Worm (Caenorhabditis elegans) whole organism, L3 larva: ENCODE data around the gene rps-21.

Experiments
- R02D3.7 ChIP-seq: fragments of 150-350 bp; optimal IDR thresholded peaks from 2 replicates; lab custom pipeline; 2014; ENCODE audit warnings: missing biosample characterization, missing genetic modification characterization
- aly-2 ChIP-seq: fragments of 150-350 bp; optimal IDR thresholded peaks from 2 replicates; lab custom pipeline; 2014; ENCODE audit warnings: missing biosample characterization, missing genetic modification characterization
- ama-1 ChIP-seq: fragments of 150-350 bp; optimal IDR thresholded peaks from 2 replicates; lab custom pipeline; 2018
- ceh-16 ChIP-seq: sonication (generic microtip); optimal IDR thresholded peaks from 2 replicates; lab custom pipeline; 2017; ENCODE audit warnings: missing biosample characterization, missing genetic modification characterization
- ceh-82 ChIP-seq: fragments of 150-350 bp; optimal IDR thresholded peaks from 2 replicates; lab custom pipeline; 2014; ENCODE audit warnings: missing biosample characterization, missing genetic modification characterization
- ceh-9 ChIP-seq: sonication (generic microtip); optimal IDR thresholded peaks from 2 replicates; lab custom pipeline; 2018; ENCODE audit warnings: missing biosample characterization, missing genetic modification characterization
- daf-12 ChIP-seq: fragments of 150-350 bp; optimal IDR thresholded peaks from 2 replicates; lab custom pipeline; 2014; ENCODE audit warnings: missing biosample characterization, missing genetic modification reagents, missing genetic modification characterization
- egl-27 ChIP-seq: sonication (generic microtip); optimal IDR thresholded peaks from 4 replicates; lab custom pipeline; 2017; ENCODE audit warnings: missing biosample characterization, missing genetic modification reagents, missing genetic modification characterization
- egl-5 ChIP-seq: fragments of 150-350 bp; optimal IDR thresholded peaks from 2 replicates; lab custom pipeline; 2017; ENCODE audit warnings: missing biosample characterization, missing genetic modification reagents, missing genetic modification characterization, inconsistent platforms
- elt-1 ChIP-seq: fragments of 150-350 bp; optimal IDR thresholded peaks from 2 replicates; lab custom pipeline; 2014; ENCODE audit warnings: missing biosample characterization, missing genetic modification characterization
- elt-2 ChIP-seq: sonication (generic microtip); optimal IDR thresholded peaks from 2 replicates; lab custom pipeline; 2016; ENCODE audit warnings: missing genetic modification reagents, mild to moderate bottlenecking, missing genetic modification characterization, missing compliant biosample characterization
- elt-3 ChIP-seq, 3 experiments: fragments of 150-350 bp in 1 of 3; sonication (generic microtip) in 2 of 3; optimal IDR thresholded peaks; 2 replicates in 2 of 3; 4 replicates in 1 of 3; lab custom pipeline; 2014 to 2017; ENCODE audit warnings: missing biosample characterization in 3 of 3, missing genetic modification characterization in 3 of 3
- fkh-2 ChIP-seq: fragments of 150-350 bp; optimal IDR thresholded peaks from 2 replicates; lab custom pipeline; 2014; ENCODE audit warnings: missing biosample characterization, missing genetic modification reagents, missing genetic modification characterization
- hmg-11 ChIP-seq: sonication (generic microtip); optimal IDR thresholded peaks from 2 replicates; lab custom pipeline; 2016; ENCODE audit warnings: missing genetic modification characterization, missing compliant biosample characterization
- lin-15B ChIP-seq: fragments of 150-350 bp; optimal IDR thresholded peaks from 2 replicates; lab custom pipeline; 2014; ENCODE audit warnings: missing biosample characterization, missing genetic modification characterization
- lin-39 ChIP-seq: fragments of 150-350 bp; optimal IDR thresholded peaks from 2 replicates; lab custom pipeline; 2018; ENCODE audit warnings: missing biosample characterization, missing genetic modification reagents, missing genetic modification characterization
- mml-1 ChIP-seq: fragments of 150-350 bp; sonication (generic microtip); optimal IDR thresholded peaks from 3 replicates; lab custom pipeline; 2014; ENCODE audit warnings: missing biosample characterization, missing genetic modification characterization
- nfya-1 ChIP-seq: sonication (generic microtip); optimal IDR thresholded peaks from 2 replicates; lab custom pipeline; 2017; ENCODE audit warnings: missing genetic modification characterization, mild to moderate bottlenecking, missing compliant biosample characterization, antibody characterized with exemption, moderate library complexity; ENCODE audit not compliant: insufficient read depth
- nhr-11 ChIP-seq: fragments of 150-350 bp; optimal IDR thresholded peaks from 2 replicates; lab custom pipeline; 2014; ENCODE audit warnings: missing biosample characterization, missing genetic modification characterization
- nhr-12 ChIP-seq: fragments of 150-350 bp; optimal IDR thresholded peaks from 2 replicates; lab custom pipeline; 2014; ENCODE audit warnings: missing biosample characterization, missing genetic modification characterization
- nhr-23 ChIP-seq: fragments of 150-350 bp; optimal IDR thresholded peaks from 2 replicates; lab custom pipeline; 2014; ENCODE audit warnings: missing biosample characterization, missing genetic modification reagents, missing genetic modification characterization
- nhr-237 ChIP-seq: fragments of 150-350 bp; optimal IDR thresholded peaks from 2 replicates; lab custom pipeline; 2014; ENCODE audit warnings: missing biosample characterization, missing genetic modification characterization
- nhr-43 ChIP-seq: sonication (generic microtip); optimal IDR thresholded peaks from 2 replicates; lab custom pipeline; 2016; ENCODE audit warnings: mild to moderate bottlenecking, missing genetic modification characterization, missing compliant biosample characterization; ENCODE audit not compliant: poor library complexity, severe bottlenecking
- nhr-67 ChIP-seq: fragments of 150-350 bp; optimal IDR thresholded peaks from 2 replicates; lab custom pipeline; 2014; ENCODE audit warnings: missing biosample characterization, missing genetic modification characterization
- nhr-76 ChIP-seq: fragments of 150-350 bp; sonication (generic microtip); optimal IDR thresholded peaks from 5 replicates; lab custom pipeline; 2014; ENCODE audit warnings: missing biosample characterization, missing genetic modification characterization
- pqm-1 ChIP-seq: fragments of 150-350 bp; optimal IDR thresholded peaks from 2 replicates; lab custom pipeline; 2017; ENCODE audit warnings: missing biosample characterization, missing genetic modification characterization, inconsistent platforms
- sea-2 ChIP-seq: fragments of 150-350 bp; sonication (generic microtip); optimal IDR thresholded peaks from 4 replicates; lab custom pipeline; 2014; ENCODE audit warnings: missing biosample characterization, missing genetic modification reagents, missing genetic modification characterization
- skn-1 ChIP-seq: fragments of 150-350 bp; optimal IDR thresholded peaks from 2 replicates; lab custom pipeline; 2014; ENCODE audit warnings: missing biosample characterization, missing genetic modification characterization
- snpc-4 ChIP-seq: fragments of 150-350 bp; optimal IDR thresholded peaks from 2 replicates; lab custom pipeline; 2014; ENCODE audit warnings: missing biosample characterization, missing genetic modification characterization
- tbx-2 ChIP-seq: sonication (generic microtip); optimal IDR thresholded peaks from 2 replicates; lab custom pipeline; 2016; ENCODE audit warnings: mild to moderate bottlenecking, missing genetic modification characterization, missing compliant biosample characterization
- unc-62 ChIP-seq: fragments of 150-350 bp; sonication (generic microtip); optimal IDR thresholded peaks from 4 replicates; lab custom pipeline; 2014; ENCODE audit warnings: missing biosample characterization, missing genetic modification reagents, missing genetic modification characterization
- zag-1 ChIP-seq: fragments of 150-350 bp; optimal IDR thresholded peaks from 2 replicates; lab custom pipeline; 2014; ENCODE audit warnings: missing biosample characterization, missing genetic modification characterization
- ztf-11 ChIP-seq: fragments of 150-350 bp; optimal IDR thresholded peaks from 2 replicates; lab custom pipeline; 2014; ENCODE audit warnings: missing biosample characterization, missing genetic modification characterization
- ztf-4 ChIP-seq: fragments of 150-350 bp; optimal IDR thresholded peaks from 2 replicates; lab custom pipeline; 2014; ENCODE audit warnings: missing biosample characterization, missing genetic modification characterization

Gene rps-21

DNA sequence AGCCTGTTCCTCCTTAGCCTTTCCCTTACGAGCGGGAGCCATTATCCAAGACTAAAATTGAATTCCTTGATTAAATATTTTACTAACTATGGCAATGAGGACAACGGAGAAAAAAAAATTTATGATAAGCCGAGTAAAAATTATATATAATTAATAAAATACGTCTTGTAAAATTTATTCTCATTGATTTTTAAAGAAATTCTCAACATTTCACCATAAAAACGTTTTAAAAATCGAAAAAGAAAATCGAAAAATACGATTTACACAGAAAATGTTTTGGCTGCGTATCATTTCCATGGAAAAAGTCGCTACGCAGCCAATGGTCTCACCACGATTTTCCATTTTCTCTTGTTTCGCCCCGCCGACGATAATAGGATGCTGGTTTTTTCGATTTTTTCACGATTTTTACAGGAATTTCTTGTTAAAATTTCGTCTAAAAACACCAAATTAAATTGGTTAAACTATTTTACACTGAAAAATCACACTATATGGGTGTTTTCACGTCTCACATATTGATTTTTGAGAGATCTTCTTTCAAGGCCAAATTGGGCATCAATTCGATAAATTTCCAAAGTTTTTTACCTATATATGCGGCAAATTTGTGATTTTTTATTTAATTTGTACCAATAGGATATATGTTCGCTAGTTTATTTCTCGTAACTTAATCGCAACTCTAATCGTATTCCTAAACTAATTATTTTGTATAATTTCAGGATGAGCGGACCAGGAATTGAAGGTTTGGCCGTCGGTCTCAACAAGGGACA, 9.7 kb downstream of the rps-21 start, which contains the start of the genes rps-14 and rpl-36 (continued):
- TF ChIP-seq nhr-12 (tag; lab: Kevin White, UChicago), result no peak
- TF ChIP-seq ztf-4 (tag; lab: Kevin White, UChicago), result peak; percentile 62
- TF ChIP-seq nhr-11, result peak; percentile 61
- peak; percentile 85 for TF ChIP-seq ama-1 (lab: Kevin White, UChicago)
- TF ChIP-seq ceh-16 (tag; lab: Kevin White, UChicago), result no peak
- TF ChIP-seq fkh-2 (tag; lab: Kevin White, UChicago), result no peak
- no peak for TF ChIP-seq elt-3 (tag; optimal IDR thresholded peaks at IDR 0.05; lab: Kevin White, UChicago)
- TF ChIP-seq skn-1, result peak; percentile 90
- no peak for TF ChIP-seq unc-62 (GFP tag; lab: Kevin White, UChicago)
- no peak for TF ChIP-seq ceh-82
- no peak for TF ChIP-seq nhr-67
- peak; percentile 65 for TF ChIP-seq snpc-4 (tag; lab: Kevin White, UChicago)
- TF ChIP-seq, all 47 proteins: peak for 26

DNA sequence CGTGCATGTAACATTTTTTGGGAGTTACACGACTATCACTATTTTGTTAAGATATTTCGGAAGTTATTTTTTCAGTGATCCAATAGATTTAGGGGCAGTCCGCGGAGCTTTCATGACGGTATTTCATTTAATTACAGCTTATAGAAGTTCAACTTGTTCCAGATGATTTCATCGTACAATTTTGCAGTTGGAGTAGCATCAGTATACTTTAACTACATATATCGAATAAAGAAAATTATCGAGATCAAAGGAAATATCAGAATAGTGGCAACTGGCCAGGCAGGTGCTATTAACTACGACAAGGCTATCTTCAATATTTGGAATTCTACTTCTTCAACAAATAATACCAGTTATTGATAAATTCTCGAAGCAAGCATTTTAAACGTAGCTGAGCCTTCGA, 10.9 kb downstream of the rps-21 start:
- no peak for TF ChIP-seq lin-39
- TF ChIP-seq elt-2 (tag; lab: Kevin White, UChicago), result no peak
- TF ChIP-seq nhr-237 (tag; lab: Kevin White, UChicago), result no peak
- no peak for TF ChIP-seq pqm-1 (tag; lab: Kevin White, UChicago)
- no peak for TF ChIP-seq ceh-16 (tag; lab: Kevin White, UChicago)
- TF ChIP-seq ztf-11, result no peak
- TF ChIP-seq ztf-4 (tag; lab: Kevin White, UChicago), result no peak
- TF ChIP-seq daf-12 (tag; lab: Kevin White, UChicago), result no peak
- TF ChIP-seq egl-5, result no peak
- TF ChIP-seq hmg-11 (tag; lab: Kevin White, UChicago), result no peak
- TF ChIP-seq nhr-12 (tag; lab: Kevin White, UChicago), result no peak
- no peak for TF ChIP-seq unc-62 (GFP tag; lab: Kevin White, UChicago)
- no peak for TF ChIP-seq R02D3.7
- no peak for TF ChIP-seq zag-1 (tag; lab: Kevin White, UChicago)
- TF ChIP-seq skn-1, result no peak
- no peak for TF ChIP-seq ceh-9 (tag; lab: Kevin White, UChicago)

DNA sequence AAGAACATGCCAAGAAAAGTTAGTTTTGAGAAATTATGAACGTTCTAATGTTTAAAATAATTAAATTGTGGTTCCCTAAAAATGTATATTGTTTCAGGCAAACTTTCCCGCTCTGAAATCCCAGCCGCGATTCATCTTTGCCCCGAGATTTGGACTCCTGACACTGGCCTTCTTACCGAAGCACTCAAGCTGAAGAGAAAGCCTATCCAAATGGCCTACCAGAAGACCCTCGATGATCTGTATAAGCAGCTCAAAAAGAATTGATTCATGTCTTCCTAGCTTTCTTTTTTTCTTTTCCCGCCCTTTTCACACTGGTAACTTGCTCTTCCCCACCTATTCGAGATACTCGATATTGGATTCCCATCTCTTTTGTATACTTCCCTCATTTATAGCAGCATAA, 19.3 kb downstream of the rps-21 start:
- no peak for TF ChIP-seq egl-27
- no peak for TF ChIP-seq snpc-4 (tag; lab: Kevin White, UChicago)
- TF ChIP-seq nhr-23 (tag; lab: Kevin White, UChicago), result no peak
- TF ChIP-seq tbx-2 (tag; lab: Kevin White, UChicago), result no peak
- no peak for TF ChIP-seq aly-2
- no peak for TF ChIP-seq mml-1 (tag; lab: Kevin White, UChicago)
- TF ChIP-seq elt-2 (tag; lab: Kevin White, UChicago), result no peak
- no peak for TF ChIP-seq pqm-1 (tag; lab: Kevin White, UChicago)
- no peak for TF ChIP-seq nfya-1 (tag; lab: Kevin White, UChicago)
- TF ChIP-seq nhr-43, result no peak
- no peak for TF ChIP-seq nhr-67
- TF ChIP-seq ceh-9 (tag; lab: Kevin White, UChicago), result no peak
- TF ChIP-seq sea-2 (GFP tag; lab: Kevin White, UChicago), result no peak
- no peak for TF ChIP-seq ceh-16 (tag; lab: Kevin White, UChicago)
- TF ChIP-seq lin-15B, result no peak
- no peak for TF ChIP-seq R02D3.7
- TF ChIP-seq elt-1 (tag; lab: Kevin White, UChicago), result no peak
- no peak for TF ChIP-seq zag-1 (tag; lab: Kevin White, UChicago)

DNA sequence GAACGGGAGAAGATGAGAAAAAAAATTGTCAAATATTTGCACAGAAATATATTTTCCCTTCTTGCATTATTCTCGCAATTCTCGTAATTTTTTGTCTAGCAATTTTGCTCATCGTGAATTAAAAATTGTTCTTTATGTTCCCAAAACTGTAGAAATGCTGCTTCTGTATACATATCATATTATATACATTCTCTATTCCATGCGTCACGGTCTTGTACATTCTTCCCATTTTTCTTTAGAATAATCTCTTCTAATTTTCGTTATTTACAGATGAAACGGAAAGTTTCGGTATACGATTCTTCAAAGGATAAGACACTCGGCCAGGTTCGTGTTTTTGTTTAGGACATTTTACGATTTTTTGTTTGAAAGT, 21.9 kb downstream of the rps-21 start, which contains the start of gene acs-4:
TSS of gene acs-4 (plus strand) at position 271 of the 370 bp plus-strand sequence.
- no peak for TF ChIP-seq pqm-1 (tag; lab: Kevin White, UChicago)
- no peak for TF ChIP-seq nhr-76 (tag; lab: Kevin White, UChicago)
- no peak for TF ChIP-seq aly-2
